Fruit fly (Drosophila melanogaster) whole organism, embryonic: ENCODE results near the gene CG18213.
A peak's percentile ranks its signal among the peaks of the same experiment; 100 is the strongest.

Experiments
- B-H2 ChIP-seq: fragments of 200-800 bp; sonication (Bioruptor generic); optimal IDR thresholded peaks from 2 replicates; lab custom pipeline; 2018; ENCODE audit warnings: missing biosample characterization, mild to moderate bottlenecking, missing genetic modification characterization
- BEAF-32 ChIP-seq: fragments of 200-800 bp; sonication (Bioruptor generic); optimal IDR thresholded peaks from 3 replicates; lab custom pipeline; 2017; ENCODE audit warnings: missing biosample characterization, missing genetic modification characterization, mild to moderate bottlenecking, moderate library complexity, missing genetic modification reagents
- CG11456 ChIP-seq: fragments of 200-800 bp; sonication (Bioruptor generic); IDR thresholded peaks from 3 replicates; pipeline ENCODE4 v1.3.6; 2022; ENCODE audit warnings: missing biosample characterization, missing genetic modification characterization
- CG12391 ChIP-seq: fragments of 200-800 bp; sonication (Bioruptor generic); optimal IDR thresholded peaks from 3 replicates; lab custom pipeline; 2018; ENCODE audit warnings: missing biosample characterization, mild to moderate bottlenecking, missing genetic modification characterization, moderate library complexity
- CG12769 ChIP-seq: fragments of 200-800 bp; sonication (Bioruptor generic); optimal IDR thresholded peaks from 2 replicates; lab custom pipeline; 2019; ENCODE audit warnings: missing biosample characterization, mild to moderate bottlenecking, missing genetic modification characterization, moderate library complexity
- CG13894 ChIP-seq: fragments of 200-800 bp; sonication (Bioruptor generic); optimal IDR thresholded peaks from 3 replicates; lab custom pipeline; 2018; ENCODE audit warnings: missing biosample characterization, mild to moderate bottlenecking, missing genetic modification characterization, moderate library complexity
- CG15514 ChIP-seq: fragments of 200-800 bp; sonication (Bioruptor generic); optimal IDR thresholded peaks from 3 replicates; lab custom pipeline; 2017; ENCODE audit warnings: missing biosample characterization, missing genetic modification characterization, mild to moderate bottlenecking, moderate library complexity, missing genetic modification reagents
- CG1647 ChIP-seq: fragments of 200-800 bp; sonication (Bioruptor generic); optimal IDR thresholded peaks from 3 replicates; lab custom pipeline; 2016; ENCODE audit warnings: missing biosample characterization, missing genetic modification characterization
- CG16779 ChIP-seq: fragments of 200-800 bp; sonication (Bioruptor generic); IDR thresholded peaks from 2 replicates; pipeline ENCODE4 v1.3.6; 2022; ENCODE audit warnings: missing biosample characterization, missing genetic modification characterization
- CG17328 ChIP-seq: fragments of 200-800 bp; sonication (Bioruptor generic); IDR thresholded peaks from 2 replicates; pipeline ENCODE4 v1.3.6; 2022; ENCODE audit warnings: missing biosample characterization, missing genetic modification characterization
- CG17612 ChIP-seq: fragments of 200-800 bp; sonication (Bioruptor generic); IDR thresholded peaks from 2 replicates; pipeline ENCODE4 v1.3.6; 2022; ENCODE audit warnings: missing biosample characterization, missing genetic modification characterization
- CG18764 ChIP-seq: fragments of 200-800 bp; sonication (Bioruptor generic); optimal IDR thresholded peaks from 3 replicates; lab custom pipeline; 2016; ENCODE audit warnings: missing biosample characterization, missing genetic modification characterization
- CG2712 ChIP-seq: fragments of 200-800 bp; optimal IDR thresholded peaks from 3 replicates; lab custom pipeline; 2019; ENCODE audit warnings: missing biosample characterization, mild to moderate bottlenecking, missing genetic modification characterization, moderate library complexity
- CG4360 ChIP-seq: fragments of 200-800 bp; sonication (Bioruptor generic); IDR thresholded peaks from 2 replicates; pipeline ENCODE4 v1.3.6; 2022; ENCODE audit warnings: missing biosample characterization, missing genetic modification characterization
- CG5180 ChIP-seq: fragments of 200-800 bp; sonication (Bioruptor generic); optimal IDR thresholded peaks from 3 replicates; lab custom pipeline; 2017; ENCODE audit warnings: missing biosample characterization, missing genetic modification characterization, mild to moderate bottlenecking, moderate library complexity, missing genetic modification reagents
- CG6654 ChIP-seq: fragments of 200-800 bp; sonication (Bioruptor generic); optimal IDR thresholded peaks from 2 replicates; lab custom pipeline; 2017; ENCODE audit warnings: missing biosample characterization, mild to moderate bottlenecking, missing genetic modification characterization
- CG8290 ChIP-seq, 3 experiments: fragments of 200-800 bp; sonication (Bioruptor generic); optimal IDR thresholded peaks; 2 replicates each; lab custom pipeline; 2016 to 2019; ENCODE audit warnings: missing biosample characterization in 3 of 3, missing genetic modification characterization in 3 of 3, mild to moderate bottlenecking in 2 of 3, moderate library complexity in 1 of 3
- Dip3 ChIP-seq: fragments of 200-800 bp; sonication (Bioruptor generic); optimal IDR thresholded peaks from 3 replicates; lab custom pipeline; 2016; ENCODE audit warnings: missing biosample characterization, missing genetic modification characterization
- E2f2 ChIP-seq: fragments of 200-800 bp; sonication (Bioruptor generic); IDR thresholded peaks from 2 replicates; pipeline ENCODE4 v1.3.6; 2022; ENCODE audit warnings: missing biosample characterization, missing genetic modification characterization
- Gsc ChIP-seq: fragments of 200-800 bp; sonication (Bioruptor generic); IDR thresholded peaks from 2 replicates; pipeline ENCODE4 v1.3.6; 2022; ENCODE audit warnings: missing biosample characterization, missing genetic modification characterization
- Hmr ChIP-seq: fragments of 200-800 bp; sonication (Bioruptor generic); optimal IDR thresholded peaks from 3 replicates; lab custom pipeline; 2017; ENCODE audit warnings: mild to moderate bottlenecking, missing biosample characterization, missing genetic modification reagents, missing genetic modification characterization
- Jarid2 ChIP-seq: fragments of 200-800 bp; sonication (Bioruptor generic); optimal IDR thresholded peaks from 3 replicates; lab custom pipeline; 2017; ENCODE audit warnings: mild to moderate bottlenecking, missing biosample characterization, missing genetic modification reagents, missing genetic modification characterization
- Med ChIP-seq: fragments of 200-800 bp; sonication (Bioruptor generic); peaks from one replicate; lab custom pipeline; 2016; ENCODE audit warnings: missing biosample characterization, missing genetic modification characterization, mild to moderate bottlenecking, inconsistent platforms, moderate library complexity
- Mes4 ChIP-seq: fragments of 200-800 bp; sonication (Bioruptor generic); optimal IDR thresholded peaks from 2 replicates; lab custom pipeline; 2016; ENCODE audit warnings: missing biosample characterization, missing genetic modification characterization
- NC2α ChIP-seq: fragments of 200-800 bp; sonication (Bioruptor generic); optimal IDR thresholded peaks from 2 replicates; lab custom pipeline; 2016; ENCODE audit warnings: missing biosample characterization, missing genetic modification characterization
- Sry-β ChIP-seq: fragments of 200-800 bp; sonication (Bioruptor generic); optimal IDR thresholded peaks from 2 replicates; lab custom pipeline; 2018; ENCODE audit warnings: missing biosample characterization, mild to moderate bottlenecking, missing genetic modification characterization, moderate library complexity
- Stat92E ChIP-seq, 3 experiments: fragments of >200 bp in 2 of 3; fragments of 200-800 bp in 1 of 3; sonication (Bioruptor generic) in 1 of 3; optimal IDR thresholded peaks; 2 replicates each; lab custom pipeline; 2017 to 2019; ENCODE audit warnings: missing biosample characterization in 3 of 3, missing genetic modification characterization in 3 of 3, mild to moderate bottlenecking in 1 of 3, moderate library complexity in 1 of 3
- bbx ChIP-seq: fragments of 200-800 bp; sonication (Bioruptor generic); IDR thresholded peaks from 2 replicates; pipeline ENCODE4 v1.3.6; 2022; ENCODE audit warnings: missing biosample characterization, missing genetic modification characterization; ENCODE audit not compliant: partially characterized antibody
- bcd ChIP-seq: fragments of 200-800 bp; sonication (Bioruptor generic); optimal IDR thresholded peaks from 2 replicates; lab custom pipeline; 2017; ENCODE audit warnings: missing biosample characterization, mild to moderate bottlenecking, missing genetic modification characterization
- cg ChIP-seq: fragments of 200-800 bp; sonication (Bioruptor generic); optimal IDR thresholded peaks from 3 replicates; lab custom pipeline; 2019; ENCODE audit warnings: missing biosample characterization, mild to moderate bottlenecking, missing genetic modification characterization, moderate library complexity
- crc ChIP-seq: fragments of 200-800 bp; sonication (Bioruptor generic); optimal IDR thresholded peaks from 2 replicates; lab custom pipeline; 2016; ENCODE audit warnings: missing biosample characterization, missing genetic modification characterization
- fd96Cb ChIP-seq: fragments of 200-800 bp; sonication (Bioruptor generic); optimal IDR thresholded peaks from 2 replicates; lab custom pipeline; 2018; ENCODE audit warnings: missing biosample characterization, mild to moderate bottlenecking, missing genetic modification characterization, moderate library complexity
- ftz-f1 ChIP-seq: fragments of 200-800 bp; sonication (Bioruptor generic); optimal IDR thresholded peaks from 2 replicates; lab custom pipeline; 2016; ENCODE audit warnings: missing biosample characterization, missing genetic modification characterization
- gce ChIP-seq: fragments of 200-800 bp; sonication (Bioruptor generic); IDR thresholded peaks from 3 replicates; pipeline ENCODE4 v1.3.6; 2022; ENCODE audit warnings: missing biosample characterization, missing genetic modification characterization
- gsb ChIP-seq: fragments of 200-800 bp; sonication (Bioruptor generic); IDR thresholded peaks from 2 replicates; pipeline ENCODE4 v1.3.6; 2022; ENCODE audit warnings: missing biosample characterization, missing genetic modification characterization
- knrl ChIP-seq: fragments of 200-800 bp; sonication (Bioruptor generic); IDR thresholded peaks from 3 replicates; pipeline ENCODE4 v1.3.6; 2022; ENCODE audit warnings: missing biosample characterization, missing genetic modification characterization; ENCODE audit not compliant: partially characterized antibody
- mam ChIP-seq: fragments of 200-800 bp; sonication (Bioruptor generic); optimal IDR thresholded peaks from 3 replicates; lab custom pipeline; 2016; ENCODE audit warnings: missing biosample characterization, missing genetic modification characterization
- mirr ChIP-seq: fragments of 200-800 bp; sonication (Bioruptor generic); optimal IDR thresholded peaks from 3 replicates; lab custom pipeline; 2018; ENCODE audit warnings: missing biosample characterization, mild to moderate bottlenecking, missing genetic modification characterization
- mld ChIP-seq: fragments of 200-800 bp; sonication (Bioruptor generic); IDR thresholded peaks from 3 replicates; pipeline ENCODE4 v1.3.6; 2022; ENCODE audit warnings: missing biosample characterization, missing genetic modification characterization; ENCODE audit not compliant: partially characterized antibody
- nmo ChIP-seq: fragments of 200-800 bp; sonication (Bioruptor generic); optimal IDR thresholded peaks from 2 replicates; lab custom pipeline; 2018; ENCODE audit warnings: missing biosample characterization, mild to moderate bottlenecking, missing genetic modification characterization, moderate library complexity
- oc ChIP-seq: fragments of 200-800 bp; sonication (Bioruptor generic); optimal IDR thresholded peaks from 2 replicates; lab custom pipeline; 2018; ENCODE audit warnings: missing biosample characterization, mild to moderate bottlenecking, missing genetic modification characterization, moderate library complexity
- pros ChIP-seq: fragments of 200-800 bp; sonication (Bioruptor generic); optimal IDR thresholded peaks from 3 replicates; lab custom pipeline; 2019; ENCODE audit warnings: missing biosample characterization, mild to moderate bottlenecking, missing genetic modification characterization, moderate library complexity
- repo ChIP-seq: fragments of 200-800 bp; sonication (Bioruptor generic); optimal IDR thresholded peaks from 2 replicates; lab custom pipeline; 2016; ENCODE audit warnings: missing biosample characterization, missing genetic modification characterization
- schlank ChIP-seq: fragments of 200-800 bp; sonication (Bioruptor generic); optimal IDR thresholded peaks from 2 replicates; lab custom pipeline; 2018; ENCODE audit warnings: missing biosample characterization, mild to moderate bottlenecking, missing genetic modification characterization
- sens ChIP-seq: fragments of 200-800 bp; sonication (Bioruptor generic); peaks from one replicate; lab custom pipeline; 2016; ENCODE audit warnings: missing biosample characterization, missing genetic modification characterization
- so ChIP-seq: fragments of 200-800 bp; sonication (Bioruptor generic); IDR thresholded peaks from 3 replicates; pipeline ENCODE4 v1.3.6; 2022; ENCODE audit warnings: missing biosample characterization, missing genetic modification characterization
- sr ChIP-seq: fragments of 200-800 bp; sonication (Bioruptor generic); IDR thresholded peaks from 3 replicates; pipeline ENCODE4 v1.3.6; 2022; ENCODE audit warnings: missing biosample characterization, missing genetic modification characterization
- tx ChIP-seq: fragments of 200-800 bp; sonication (Bioruptor generic); optimal IDR thresholded peaks from 2 replicates; lab custom pipeline; 2016; ENCODE audit warnings: missing biosample characterization, missing genetic modification characterization
- z ChIP-seq: fragments of 200-800 bp; sonication (Bioruptor generic); IDR thresholded peaks from 3 replicates; pipeline ENCODE4 v1.3.6; 2022; ENCODE audit warnings: missing biosample characterization, missing genetic modification characterization

The CG18213 gene

dm6 chr3R:17059811-17060169 lies 19.8 kb upstream of the CG18213 start (continued):
- TF ChIP-seq CG17612 (GFP tag; lab: Robert Waterston, UW), result no peak
- TF ChIP-seq so (GFP tag; lab: Robert Waterston, UW), result peak; percentile 40; the same call in 1 of the 3 replicates
- TF ChIP-seq crc (GFP tag; lab: Kevin White, UChicago), result no peak
- TF ChIP-seq Med (GFP tag; lab: Kevin White, UChicago), result peak; percentile 90
- TF ChIP-seq bbx (GFP tag; lab: Robert Waterston, UW), result no peak
- TF ChIP-seq fd96Cb (tag; lab: Kevin White, UChicago), result no peak
- no peak for TF ChIP-seq CG17328
- TF ChIP-seq pros (GFP tag; lab: Kevin White, UChicago), result no peak
- no peak for TF ChIP-seq CG12391 (tag; lab: Kevin White, UChicago)
- TF ChIP-seq B-H2 (GFP tag; lab: Kevin White, UChicago), result no peak
- TF ChIP-seq mam (GFP tag; lab: Kevin White, UChicago), result no peak
- TF ChIP-seq NC2α (GFP tag; lab: Kevin White, UChicago), result no peak
- 0 out of 3 replicates have a peak, but pooled peaks have one; percentile 10 for TF ChIP-seq gce (GFP tag; lab: Robert Waterston, UW)
- peak; percentile 93 for TF ChIP-seq sr (GFP tag; lab: Robert Waterston, UW)
- no peak for TF ChIP-seq CG15514 (GFP tag; lab: Kevin White, UChicago)
- TF ChIP-seq CG5180 (GFP tag; lab: Kevin White, UChicago), result no peak
- TF ChIP-seq Mes4 (GFP tag; lab: Kevin White, UChicago), result no peak
- no peak for TF ChIP-seq E2f2
- no peak for TF ChIP-seq Gsc (GFP tag; lab: Robert Waterston, UW)
- TF ChIP-seq tx (GFP tag; lab: Kevin White, UChicago), result no peak
- no peak for TF ChIP-seq CG8290 (GFP tag; optimal IDR thresholded peaks at IDR 0.05; lab: Kevin White, UChicago)
- peak in 1 of 2 experiments; percentile 53 for TF ChIP-seq CG8290 (tag; optimal IDR thresholded peaks at IDR 0.05; lab: Kevin White, UChicago)
- TF ChIP-seq mirr (GFP tag; lab: Kevin White, UChicago), result peak; percentile 14
- TF ChIP-seq ftz-f1 (GFP tag; lab: Kevin White, UChicago), result peak; percentile 53
- TF ChIP-seq CG12769 (tag; lab: Kevin White, UChicago), result peak; percentile 49
- no peak for TF ChIP-seq CG16779 (GFP tag; lab: Robert Waterston, UW)
- no peak for TF ChIP-seq CG4360
- peak; percentile 88 for TF ChIP-seq cg
- peak; percentile 55; the same call in 1 of the 3 replicates for TF ChIP-seq z (GFP tag; lab: Robert Waterston, UW)
- TF ChIP-seq CG13894 (tag; lab: Kevin White, UChicago), result no peak
- no peak for TF ChIP-seq repo (GFP tag; lab: Kevin White, UChicago)

dm6 chr3R:17059100-17059810 lies 19.3 kb upstream of the CG18213 start:
- TF ChIP-seq BEAF-32 (no peak), sens (GFP tag; lab: Kevin White, UChicago) (peak; percentile 90), gsb (GFP tag; lab: Robert Waterston, UW) (peak; percentile 7; the same call in 1 of the 2 replicates), nmo (peak; percentile 52), Dip3 (GFP tag; lab: Kevin White, UChicago) (no peak), schlank (no peak), CG18764 (GFP tag; lab: Kevin White, UChicago) (no peak), CG6654 (GFP tag; lab: Kevin White, UChicago) (peak; percentile 31), Stat92E (GFP tag; optimal IDR thresholded peaks at IDR 0.05; lab: Kevin White, UChicago) (no peak), knrl (no peak), mld (GFP tag; lab: Robert Waterston, UW) (no peak), CG1647 (no peak), CG11456 (0 out of 3 replicates have a peak, but pooled peaks have one; percentile 3), Hmr (GFP tag; lab: Kevin White, UChicago) (no peak), Jarid2 (peak; percentile 5), Sry-β (GFP tag; lab: Kevin White, UChicago) (no peak), bcd (GFP tag; lab: Kevin White, UChicago) (peak; percentile 25), CG2712 (tag; lab: Kevin White, UChicago) (peak; percentile 4), oc (tag; lab: Kevin White, UChicago) (no peak)
